Worm (Caenorhabditis elegans) whole organism, mixed stage, embryonic: ENCODE data around the gene ttbk-8.2.

ENCODE experiments used
- M03D4.4 ChIP-seq: sonication (generic microtip); optimal IDR thresholded peaks from 2 replicates; lab custom pipeline; 2017; ENCODE audit warnings: mild to moderate bottlenecking, missing genetic modification characterization, missing compliant biosample characterization
- mab-5 ChIP-seq: fragments of 150-350 bp; optimal IDR thresholded peaks from 2 replicates; lab custom pipeline; 2014; ENCODE audit warnings: missing biosample characterization, missing genetic modification characterization
- mep-1 ChIP-seq: fragments of 150-350 bp; optimal IDR thresholded peaks from 2 replicates; lab custom pipeline; 2017; ENCODE audit warnings: missing biosample characterization, missing genetic modification reagents, missing genetic modification characterization, inconsistent platforms
- nhr-76 ChIP-seq: sonication (generic microtip); optimal IDR thresholded peaks from 2 replicates; lab custom pipeline; 2017; ENCODE audit warnings: missing biosample characterization, missing genetic modification characterization
- pha-4 ChIP-seq: fragments of 150-350 bp; optimal IDR thresholded peaks from 2 replicates; lab custom pipeline; 2018; ENCODE audit warnings: missing biosample characterization, missing genetic modification reagents, missing genetic modification characterization
- unc-120 ChIP-seq: sonication (generic microtip); optimal IDR thresholded peaks from 2 replicates; lab custom pipeline; 2017; ENCODE audit warnings: missing genetic modification characterization, missing compliant biosample characterization; ENCODE audit not compliant: poor library complexity, severe bottlenecking
- ztf-11 ChIP-seq: fragments of 150-350 bp; optimal IDR thresholded peaks from 2 replicates; lab custom pipeline; 2014; ENCODE audit warnings: missing biosample characterization, missing genetic modification characterization

- no peak for TF ChIP-seq pha-4
- TF ChIP-seq mep-1 (tag; lab: Kevin White, UChicago) = no peak
- TF ChIP-seq ztf-11 (tag; lab: Kevin White, UChicago) = no peak
- TF ChIP-seq nhr-76 = no peak
- no peak for TF ChIP-seq mab-5
- no peak for TF ChIP-seq unc-120 (tag; lab: Kevin White, UChicago)
- TF ChIP-seq M03D4.4 (tag; lab: Kevin White, UChicago) = no peak
These were observed 26.5 kb upstream of the ttbk-8.2 start for ce11 chrIV:5605225-5605624.
